Fruit fly (Drosophila melanogaster) whole organism, pupa: ENCODE measurements around the gene Sem1.
A peak's percentile ranks its signal among the peaks of the same experiment; 100 is the strongest.

Experiments used
- CG13204 ChIP-seq: fragments of 200-800 bp; sonication (Bioruptor generic); optimal IDR thresholded peaks from 2 replicates; lab custom pipeline; 2018; ENCODE audit warnings: missing biosample characterization, mild to moderate bottlenecking, missing genetic modification characterization, moderate library complexity
- CG14655 ChIP-seq: fragments of 200-800 bp; sonication (Bioruptor generic); optimal IDR thresholded peaks from 3 replicates; lab custom pipeline; 2017; ENCODE audit warnings: mild to moderate bottlenecking, missing biosample characterization, missing genetic modification reagents, missing genetic modification characterization
- CG15710 ChIP-seq: fragments of 200-800 bp; sonication (Bioruptor generic); optimal IDR thresholded peaks from 2 replicates; lab custom pipeline; 2018; ENCODE audit warnings: missing biosample characterization, mild to moderate bottlenecking, missing genetic modification characterization, moderate library complexity
- CG17806 ChIP-seq: fragments of 200-800 bp; sonication (Bioruptor generic); optimal IDR thresholded peaks from 2 replicates; lab custom pipeline; 2018; ENCODE audit warnings: missing biosample characterization, mild to moderate bottlenecking, missing genetic modification characterization, moderate library complexity
- CG34367 ChIP-seq: fragments of 200-800 bp; sonication (Bioruptor generic); optimal IDR thresholded peaks from 2 replicates; lab custom pipeline; 2018; ENCODE audit warnings: missing biosample characterization, mild to moderate bottlenecking, missing genetic modification characterization
- CG4496 ChIP-seq: fragments of 200-800 bp; sonication (Bioruptor generic); IDR thresholded peaks from 3 replicates; pipeline ENCODE4 v1.3.6; 2022; ENCODE audit warnings: missing biosample characterization, missing genetic modification characterization
- CG8301 ChIP-seq: fragments of 200-800 bp; sonication (Bioruptor generic); optimal IDR thresholded peaks from 2 replicates; lab custom pipeline; 2018; ENCODE audit warnings: missing biosample characterization, mild to moderate bottlenecking, missing genetic modification characterization
- CG9948 ChIP-seq: fragments of 200-800 bp; sonication (Bioruptor generic); optimal IDR thresholded peaks from 2 replicates; lab custom pipeline; 2018; ENCODE audit warnings: missing biosample characterization, mild to moderate bottlenecking, missing genetic modification characterization, moderate library complexity
- D1 ChIP-seq: fragments of 200-800 bp; sonication (Bioruptor generic); optimal IDR thresholded peaks from 2 replicates; lab custom pipeline; 2018; ENCODE audit warnings: missing biosample characterization, mild to moderate bottlenecking, missing genetic modification characterization, moderate library complexity
- EcR ChIP-seq: fragments of 200-800 bp; sonication (Bioruptor generic); optimal IDR thresholded peaks from 3 replicates; lab custom pipeline; 2019; ENCODE audit warnings: missing biosample characterization, missing genetic modification characterization, mild to moderate bottlenecking, moderate library complexity, missing genetic modification reagents
- Pif1A ChIP-seq: fragments of 200-800 bp; sonication (Bioruptor generic); optimal IDR thresholded peaks from 3 replicates; lab custom pipeline; 2016; ENCODE audit warnings: missing biosample characterization, missing genetic modification characterization
- fd96Ca ChIP-seq: fragments of 200-800 bp; sonication (Bioruptor generic); IDR thresholded peaks from 3 replicates; pipeline ENCODE4 v1.3.6; 2022; ENCODE audit warnings: missing biosample characterization, missing genetic modification characterization
- gl ChIP-seq: fragments of 200-800 bp; sonication (Bioruptor generic); optimal IDR thresholded peaks from 2 replicates; lab custom pipeline; 2018; ENCODE audit warnings: missing biosample characterization, mild to moderate bottlenecking, missing genetic modification characterization

dm6 chr2L:7107890-7108289, 44.1 kb downstream of the Sem1 start:
- TF ChIP-seq EcR (GFP tag; lab: Kevin White, UChicago) (no peak), CG9948 (no peak), CG34367 (tag; lab: Kevin White, UChicago) (no peak), CG13204 (no peak), Pif1A (GFP tag; lab: Kevin White, UChicago) (no peak), CG14655 (GFP tag; lab: Kevin White, UChicago) (peak; percentile 29), D1 (tag; lab: Kevin White, UChicago) (no peak), gl (tag; lab: Kevin White, UChicago) (no peak), CG4496 (GFP tag; lab: Robert Waterston, UW) (no peak), CG17806 (no peak), CG15710 (tag; lab: Kevin White, UChicago) (peak; percentile 17), CG8301 (tag; lab: Kevin White, UChicago) (no peak), fd96Ca (GFP tag; lab: Robert Waterston, UW) (no peak)
